Fruit fly (Drosophila melanogaster) whole organism, embryonic: ENCODE data around the gene CG15019.

ENCODE experiments used
- ATbp ChIP-seq: fragments of 200-800 bp; sonication (Bioruptor generic); optimal IDR thresholded peaks from 2 replicates; lab custom pipeline; 2017; ENCODE audit warnings: missing biosample characterization, mild to moderate bottlenecking, missing genetic modification characterization, missing genetic modification reagents
- Atf3 ChIP-seq: fragments of 200-800 bp; sonication (Bioruptor generic); optimal IDR thresholded peaks from 3 replicates; lab custom pipeline; 2016; ENCODE audit warnings: missing biosample characterization, missing genetic modification characterization
- CG10267 ChIP-seq: fragments of 200-800 bp; sonication (Bioruptor generic); optimal IDR thresholded peaks from 2 replicates; lab custom pipeline; 2018; ENCODE audit warnings: missing biosample characterization, mild to moderate bottlenecking, missing genetic modification characterization, moderate library complexity
- CG10274 ChIP-seq: fragments of 200-800 bp; sonication (Bioruptor generic); optimal IDR thresholded peaks from 3 replicates; lab custom pipeline; 2017; ENCODE audit warnings: missing biosample characterization, mild to moderate bottlenecking, missing genetic modification characterization
- CG10654 ChIP-seq: fragments of 200-800 bp; sonication (Bioruptor generic); optimal IDR thresholded peaks from 2 replicates; lab custom pipeline; 2016; ENCODE audit warnings: missing biosample characterization, missing genetic modification characterization
- CG11696 ChIP-seq: fragments of 200-800 bp; sonication (Bioruptor generic); IDR thresholded peaks from 2 replicates; pipeline ENCODE4 v1.3.6; 2022; ENCODE audit warnings: missing biosample characterization, missing genetic modification characterization
- CG12391 ChIP-seq: fragments of 200-800 bp; sonication (Bioruptor generic); optimal IDR thresholded peaks from 3 replicates; lab custom pipeline; 2018; ENCODE audit warnings: missing biosample characterization, mild to moderate bottlenecking, missing genetic modification characterization, moderate library complexity
- CG12659 ChIP-seq: fragments of 200-800 bp; sonication (Bioruptor generic); optimal IDR thresholded peaks from 3 replicates; lab custom pipeline; 2017; ENCODE audit warnings: mild to moderate bottlenecking, missing biosample characterization, missing genetic modification reagents, missing genetic modification characterization
- CG16863 ChIP-seq: fragments of 200-800 bp; sonication (Bioruptor generic); optimal IDR thresholded peaks from 3 replicates; lab custom pipeline; 2016; ENCODE audit warnings: missing biosample characterization, missing genetic modification characterization
- CG2889 ChIP-seq: fragments of 200-800 bp; sonication (Bioruptor generic); IDR thresholded peaks from 3 replicates; pipeline ENCODE4 v1.3.6; 2022; ENCODE audit warnings: missing biosample characterization, missing genetic modification characterization
- CG31441 ChIP-seq: fragments of 200-800 bp; sonication (Bioruptor generic); IDR thresholded peaks from 2 replicates; pipeline ENCODE4 v1.3.6; 2022; ENCODE audit warnings: missing biosample characterization, missing genetic modification characterization
- CG33213 ChIP-seq: fragments of 200-800 bp; sonication (Bioruptor generic); optimal IDR thresholded peaks from 3 replicates; lab custom pipeline; 2016; ENCODE audit warnings: missing biosample characterization, missing genetic modification characterization
- CG43689 ChIP-seq: fragments of 200-800 bp; sonication (Bioruptor generic); IDR thresholded peaks from 2 replicates; pipeline ENCODE4 v1.3.6; 2022; ENCODE audit warnings: missing biosample characterization, missing genetic modification characterization
- CG4424 ChIP-seq: fragments of 200-800 bp; sonication (Bioruptor generic); optimal IDR thresholded peaks from 3 replicates; lab custom pipeline; 2016; ENCODE audit warnings: missing biosample characterization, missing genetic modification characterization
- CG6175 ChIP-seq: fragments of 200-800 bp; sonication (Bioruptor generic); IDR thresholded peaks from 3 replicates; pipeline ENCODE4 v1.3.6; 2022; ENCODE audit warnings: missing biosample characterization, missing genetic modification characterization
- CG6791 ChIP-seq: fragments of 200-800 bp; sonication (Bioruptor generic); IDR thresholded peaks from 3 replicates; pipeline ENCODE4 v1.3.6; 2022; ENCODE audit warnings: missing biosample characterization, missing genetic modification characterization; ENCODE audit not compliant: partially characterized antibody
- CG6813 ChIP-seq: fragments of 200-800 bp; sonication (Bioruptor generic); optimal IDR thresholded peaks from 2 replicates; lab custom pipeline; 2017; ENCODE audit warnings: missing biosample characterization, missing genetic modification characterization, mild to moderate bottlenecking, moderate library complexity, missing genetic modification reagents
- CG7786 ChIP-seq: fragments of 200-800 bp; sonication (Bioruptor generic); optimal IDR thresholded peaks from 2 replicates; lab custom pipeline; 2016; ENCODE audit warnings: missing biosample characterization, missing genetic modification characterization
- CG8290 ChIP-seq, 3 experiments: fragments of 200-800 bp; sonication (Bioruptor generic); optimal IDR thresholded peaks; 2 replicates each; lab custom pipeline; 2016 to 2019; ENCODE audit warnings: missing biosample characterization in 3 of 3, missing genetic modification characterization in 3 of 3, mild to moderate bottlenecking in 2 of 3, moderate library complexity in 1 of 3
- CG9437 ChIP-seq: fragments of 200-800 bp; sonication (Bioruptor generic); optimal IDR thresholded peaks from 2 replicates; lab custom pipeline; 2018; ENCODE audit warnings: missing biosample characterization, mild to moderate bottlenecking, missing genetic modification characterization
- CG9932 ChIP-seq: fragments of 200-800 bp; sonication (Bioruptor generic); IDR thresholded peaks from 2 replicates; pipeline ENCODE4 v1.3.6; 2022; ENCODE audit warnings: missing biosample characterization, missing genetic modification characterization
- Camta ChIP-seq: fragments of 200-800 bp; sonication (Bioruptor generic); optimal IDR thresholded peaks from 2 replicates; lab custom pipeline; 2016; ENCODE audit warnings: missing biosample characterization, missing genetic modification characterization
- Dfd ChIP-seq, 2 experiments: fragments of >200 bp; optimal IDR thresholded peaks; 2 replicates each; lab custom pipeline; 2017; ENCODE audit warnings: missing biosample characterization in 2 of 2, missing genetic modification characterization in 2 of 2
- E2f1 ChIP-seq: fragments of 200-800 bp; sonication (Bioruptor generic); IDR thresholded peaks from 2 replicates; pipeline ENCODE4 v1.3.6; 2022; ENCODE audit warnings: missing biosample characterization, missing genetic modification characterization
- Ets65A ChIP-seq: fragments of 200-800 bp; sonication (Bioruptor generic); peaks from one replicate; lab custom pipeline; 2016; ENCODE audit warnings: missing biosample characterization, missing genetic modification characterization
- Ets97D ChIP-seq: fragments of 200-800 bp; sonication (Bioruptor generic); optimal IDR thresholded peaks from 3 replicates; lab custom pipeline; 2016; ENCODE audit warnings: missing biosample characterization, missing genetic modification characterization
- Med ChIP-seq: fragments of 200-800 bp; sonication (Bioruptor generic); peaks from one replicate; lab custom pipeline; 2016; ENCODE audit warnings: missing biosample characterization, missing genetic modification characterization, mild to moderate bottlenecking, inconsistent platforms, moderate library complexity
- Mes4 ChIP-seq: fragments of 200-800 bp; sonication (Bioruptor generic); optimal IDR thresholded peaks from 2 replicates; lab custom pipeline; 2016; ENCODE audit warnings: missing biosample characterization, missing genetic modification characterization
- NK7.1 ChIP-seq: fragments of 200-800 bp; sonication (Bioruptor generic); optimal IDR thresholded peaks from 3 replicates; lab custom pipeline; 2016; ENCODE audit warnings: missing biosample characterization, missing genetic modification characterization
- Oli ChIP-seq: fragments of 200-800 bp; sonication (Bioruptor generic); optimal IDR thresholded peaks from 2 replicates; lab custom pipeline; 2018; ENCODE audit warnings: missing biosample characterization, mild to moderate bottlenecking, missing genetic modification characterization, moderate library complexity
- ap ChIP-seq: fragments of 200-800 bp; sonication (Bioruptor generic); IDR thresholded peaks from 2 replicates; pipeline ENCODE4 v1.3.6; 2022; ENCODE audit warnings: missing biosample characterization, missing genetic modification characterization
- cad ChIP-seq: fragments of >200 bp; optimal IDR thresholded peaks from 2 replicates; lab custom pipeline; 2017; ENCODE audit warnings: missing biosample characterization, missing genetic modification characterization
- chn ChIP-seq: fragments of 200-800 bp; sonication (Bioruptor generic); optimal IDR thresholded peaks from 2 replicates; lab custom pipeline; 2016; ENCODE audit warnings: missing biosample characterization, missing genetic modification characterization
- ci ChIP-seq: fragments of 200-800 bp; sonication (Bioruptor generic); IDR thresholded peaks from 3 replicates; pipeline ENCODE4 v1.3.6; 2022; ENCODE audit warnings: missing biosample characterization, missing genetic modification characterization
- dan ChIP-seq: fragments of 200-800 bp; sonication (Bioruptor generic); IDR thresholded peaks from 2 replicates; pipeline ENCODE4 v1.3.6; 2022; ENCODE audit warnings: missing biosample characterization, missing genetic modification characterization
- grau ChIP-seq: fragments of 200-800 bp; optimal IDR thresholded peaks from 3 replicates; lab custom pipeline; 2019; ENCODE audit warnings: missing biosample characterization, mild to moderate bottlenecking, missing genetic modification characterization, moderate library complexity
- grn ChIP-seq: fragments of 200-800 bp; sonication (Bioruptor generic); optimal IDR thresholded peaks from 3 replicates; lab custom pipeline; 2017; ENCODE audit warnings: missing biosample characterization, missing genetic modification characterization
- hb ChIP-seq: fragments of 200-800 bp; sonication (Bioruptor generic); IDR thresholded peaks from 3 replicates; pipeline ENCODE4 v1.3.6; 2022; ENCODE audit warnings: missing biosample characterization, missing genetic modification characterization; ENCODE audit not compliant: partially characterized antibody
- hth ChIP-seq: fragments of >200 bp; optimal IDR thresholded peaks from 2 replicates; lab custom pipeline; 2017; ENCODE audit warnings: inconsistent platforms
- insv ChIP-seq, 2 experiments: fragments of 200-800 bp; sonication (Bioruptor generic); optimal IDR thresholded peaks; 3 replicates each; lab custom pipeline; 2016 to 2018; ENCODE audit warnings: missing biosample characterization in 2 of 2, missing genetic modification characterization in 2 of 2
- klu ChIP-seq: fragments of 200-800 bp; sonication (Bioruptor generic); IDR thresholded peaks from 2 replicates; pipeline ENCODE4 v1.3.6; 2022; ENCODE audit warnings: missing biosample characterization, missing genetic modification characterization
- prd ChIP-seq, 3 experiments: fragments of >200 bp in 2 of 3; fragments of 200-800 bp in 1 of 3; sonication (Bioruptor generic) in 1 of 3; optimal IDR thresholded peaks in 2 of 3; IDR thresholded peaks in 1 of 3; 2 replicates in 2 of 3; 3 replicates in 1 of 3; pipeline versions ENCODE4 v1.3.6 to Lab custom; 2017 to 2022; ENCODE audit warnings: missing biosample characterization in 1 of 3, missing genetic modification characterization in 1 of 3
- rib ChIP-seq: fragments of 200-800 bp; sonication (Bioruptor generic); IDR thresholded peaks from 2 replicates; pipeline ENCODE4 v1.3.6; 2022; ENCODE audit warnings: missing biosample characterization, missing genetic modification characterization
- row ChIP-seq: fragments of 200-800 bp; sonication (Bioruptor generic); IDR thresholded peaks from 3 replicates; pipeline ENCODE4 v1.3.6; 2022; ENCODE audit warnings: missing biosample characterization, missing genetic modification characterization
- scrt ChIP-seq: fragments of 200-800 bp; sonication (Bioruptor generic); optimal IDR thresholded peaks from 2 replicates; lab custom pipeline; 2018; ENCODE audit warnings: missing biosample characterization, mild to moderate bottlenecking, missing genetic modification characterization, moderate library complexity
- sens ChIP-seq: fragments of 200-800 bp; sonication (Bioruptor generic); peaks from one replicate; lab custom pipeline; 2016; ENCODE audit warnings: missing biosample characterization, missing genetic modification characterization
- tap ChIP-seq: fragments of 200-800 bp; optimal IDR thresholded peaks from 3 replicates; lab custom pipeline; 2019; ENCODE audit warnings: missing biosample characterization, mild to moderate bottlenecking, missing genetic modification characterization, moderate library complexity
- tio ChIP-seq: fragments of 200-800 bp; sonication (Bioruptor generic); optimal IDR thresholded peaks from 2 replicates; lab custom pipeline; 2017; ENCODE audit warnings: missing biosample characterization, missing genetic modification characterization, inconsistent platforms
- unpg ChIP-seq: fragments of 200-800 bp; sonication (Bioruptor generic); optimal IDR thresholded peaks from 3 replicates; lab custom pipeline; 2018; ENCODE audit warnings: missing biosample characterization, mild to moderate bottlenecking, missing genetic modification characterization, moderate library complexity
- vfl ChIP-seq: fragments of 200-800 bp; sonication (Bioruptor generic); optimal IDR thresholded peaks from 2 replicates; lab custom pipeline; 2016; ENCODE audit warnings: missing biosample characterization, missing genetic modification characterization
- z ChIP-seq: fragments of 200-800 bp; sonication (Bioruptor generic); IDR thresholded peaks from 3 replicates; pipeline ENCODE4 v1.3.6; 2022; ENCODE audit warnings: missing biosample characterization, missing genetic modification characterization
- zen2 ChIP-seq: fragments of 200-800 bp; sonication (Bioruptor generic); IDR thresholded peaks from 3 replicates; pipeline ENCODE4 v1.3.6; 2022; ENCODE audit warnings: missing biosample characterization, missing genetic modification characterization; ENCODE audit not compliant: partially characterized antibody

The CG15019 gene

DNA sequence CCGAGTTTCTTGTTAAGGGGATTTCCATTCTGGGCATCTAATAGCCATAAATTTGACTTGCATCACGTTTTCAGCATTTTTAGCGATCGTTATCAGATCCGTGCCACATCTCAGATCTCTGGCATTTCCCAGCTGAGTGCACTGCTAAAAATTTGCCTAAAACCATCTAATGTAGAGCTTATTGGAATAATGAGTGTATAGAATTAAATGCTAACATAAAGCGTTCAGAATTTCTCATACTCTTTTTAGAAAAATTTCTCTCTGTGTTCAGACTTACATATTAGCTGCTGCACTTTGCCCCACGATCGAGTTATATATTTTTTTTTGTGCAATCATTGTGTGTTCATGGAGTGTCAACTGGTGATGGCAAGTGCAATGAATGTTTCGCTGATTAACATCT, 1.9 kb upstream of the CG15019 start (continued):
- no peak for TF ChIP-seq klu (GFP tag; lab: Robert Waterston, UW)
- no peak for TF ChIP-seq prd (optimal IDR thresholded peaks at IDR 0.05; lab: Kevin White, UChicago)
- peak; percentile 25; the same call in 1 of the 3 replicates for TF ChIP-seq prd (GFP tag; IDR thresholded peaks at IDR 0.05; lab: Robert Waterston, UW)
- TF ChIP-seq CG4424 (GFP tag; lab: Kevin White, UChicago): peak; percentile 6
- no peak for TF ChIP-seq CG8290 (GFP tag; optimal IDR thresholded peaks at IDR 0.05; lab: Kevin White, UChicago)
- no peak for TF ChIP-seq CG8290 (tag; optimal IDR thresholded peaks at IDR 0.05; lab: Kevin White, UChicago)
- no peak for TF ChIP-seq vfl (GFP tag; lab: Kevin White, UChicago)
- TF ChIP-seq Ets65A: peak; percentile 70
- no peak for TF ChIP-seq CG6813 (GFP tag; lab: Kevin White, UChicago)
- TF ChIP-seq sens (GFP tag; lab: Kevin White, UChicago): peak; percentile 63
- TF ChIP-seq unpg (GFP tag; lab: Kevin White, UChicago): peak; percentile 27
- TF ChIP-seq hth: no peak
- TF ChIP-seq CG6175 (GFP tag; lab: Robert Waterston, UW): no peak
- TF ChIP-seq CG10267 (tag; lab: Kevin White, UChicago): no peak
- TF ChIP-seq tap: no peak
- TF ChIP-seq dan (GFP tag; lab: Robert Waterston, UW): no peak
- no peak for TF ChIP-seq insv (GFP tag; optimal IDR thresholded peaks at IDR 0.05; lab: Kevin White, UChicago)
- TF ChIP-seq Ets97D (GFP tag; lab: Kevin White, UChicago): no peak
- peak; percentile 42 for TF ChIP-seq grn (GFP tag; lab: Kevin White, UChicago)
- TF ChIP-seq ap (GFP tag; lab: Robert Waterston, UW): no peak
- no peak for TF ChIP-seq scrt (GFP tag; lab: Kevin White, UChicago)
- TF ChIP-seq grau: no peak
- no peak for TF ChIP-seq Mes4
- TF ChIP-seq CG12659 (GFP tag; lab: Kevin White, UChicago): no peak
- no peak for TF ChIP-seq rib (GFP tag; lab: Robert Waterston, UW)
- TF ChIP-seq Dfd (GFP tag; optimal IDR thresholded peaks at IDR 0.05; lab: Kevin White, UChicago): no peak
- TF ChIP-seq Oli: peak; percentile 16
- TF ChIP-seq Camta: no peak
- peak; percentile 12 for TF ChIP-seq CG12391 (tag; lab: Kevin White, UChicago)
- TF ChIP-seq zen2: no peak
- no peak for TF ChIP-seq ATbp (GFP tag; lab: Kevin White, UChicago)
- TF ChIP-seq hb (GFP tag; lab: Robert Waterston, UW): no peak
- no peak for TF ChIP-seq CG2889 (GFP tag; lab: Robert Waterston, UW)
- TF ChIP-seq Med: peak; percentile 12
- no peak for TF ChIP-seq CG9437 (GFP tag; lab: Kevin White, UChicago)
- TF ChIP-seq row (GFP tag; lab: Robert Waterston, UW): peak; percentile 34; the same call in 1 of the 3 replicates
- TF ChIP-seq E2f1 (GFP tag; lab: Robert Waterston, UW): no peak
- no peak for TF ChIP-seq NK7.1
- TF ChIP-seq CG10654 (GFP tag; lab: Kevin White, UChicago): no peak
- peak; percentile 37 for TF ChIP-seq chn (GFP tag; lab: Kevin White, UChicago)
- TF ChIP-seq CG16863 (GFP tag; lab: Kevin White, UChicago): no peak
- TF ChIP-seq CG31441 (GFP tag; lab: Robert Waterston, UW): no peak
- TF ChIP-seq cad: no peak
- no peak for TF ChIP-seq CG43689 (GFP tag; lab: Robert Waterston, UW)
- no peak for TF ChIP-seq Atf3 (GFP tag; lab: Kevin White, UChicago)
- no peak for TF ChIP-seq CG6791 (GFP tag; lab: Robert Waterston, UW)
- no peak for TF ChIP-seq CG10274 (GFP tag; lab: Kevin White, UChicago)
- no peak for TF ChIP-seq CG9932 (GFP tag; lab: Robert Waterston, UW)
- no peak for TF ChIP-seq CG7786
- no peak for TF ChIP-seq z (GFP tag; lab: Robert Waterston, UW)
- no peak for TF ChIP-seq CG11696 (GFP tag; lab: Robert Waterston, UW)
- TF ChIP-seq tio (GFP tag; lab: Kevin White, UChicago): no peak
- no peak for TF ChIP-seq CG33213 (GFP tag; lab: Kevin White, UChicago)
- 0 out of 3 replicates have a peak, but pooled peaks have one; percentile 21 for TF ChIP-seq ci
